Fruit fly (Drosophila melanogaster) whole organism, embryonic: ENCODE data around the gene CG9757.

Source experiments
- Atf6 ChIP-seq: fragments of 200-800 bp; sonication (Bioruptor generic); IDR thresholded peaks from 2 replicates; pipeline ENCODE4 v1.3.6; 2022; ENCODE audit warnings: missing biosample characterization, missing genetic modification characterization
- Bdp1 ChIP-seq: fragments of 200-800 bp; sonication (Bioruptor generic); optimal IDR thresholded peaks from 3 replicates; lab custom pipeline; 2016; ENCODE audit warnings: missing biosample characterization, missing genetic modification characterization
- BtbVII ChIP-seq: fragments of 200-800 bp; sonication (Bioruptor generic); optimal IDR thresholded peaks from 3 replicates; lab custom pipeline; 2017; ENCODE audit warnings: missing biosample characterization, mild to moderate bottlenecking, missing genetic modification characterization
- CG10959 ChIP-seq: fragments of 200-800 bp; sonication (Bioruptor generic); IDR thresholded peaks from 2 replicates; pipeline ENCODE4 v1.3.6; 2022; ENCODE audit warnings: missing biosample characterization, missing genetic modification characterization
- CG11560 ChIP-seq: fragments of 200-800 bp; sonication (Bioruptor generic); IDR thresholded peaks from 3 replicates; pipeline ENCODE4 v1.3.6; 2022; ENCODE audit warnings: missing biosample characterization, missing genetic modification characterization
- CG11695 ChIP-seq: fragments of 200-800 bp; sonication (Bioruptor generic); IDR thresholded peaks from 3 replicates; pipeline ENCODE4 v1.3.6; 2022; ENCODE audit warnings: missing biosample characterization, missing genetic modification characterization
- CG13624 ChIP-seq: fragments of 200-800 bp; sonication (Bioruptor generic); optimal IDR thresholded peaks from 2 replicates; lab custom pipeline; 2016; ENCODE audit warnings: missing biosample characterization, missing genetic modification characterization
- CG17328 ChIP-seq: fragments of 200-800 bp; sonication (Bioruptor generic); IDR thresholded peaks from 2 replicates; pipeline ENCODE4 v1.3.6; 2022; ENCODE audit warnings: missing biosample characterization, missing genetic modification characterization
- CG17385 ChIP-seq: fragments of 200-800 bp; sonication (Bioruptor generic); optimal IDR thresholded peaks from 3 replicates; lab custom pipeline; 2018; ENCODE audit warnings: missing biosample characterization, mild to moderate bottlenecking, missing genetic modification characterization
- CG2120 ChIP-seq: fragments of 200-800 bp; sonication (Bioruptor generic); optimal IDR thresholded peaks from 3 replicates; lab custom pipeline; 2016; ENCODE audit warnings: missing biosample characterization, missing genetic modification characterization
- CG2678 ChIP-seq: fragments of 200-800 bp; sonication (Bioruptor generic); optimal IDR thresholded peaks from 3 replicates; lab custom pipeline; 2019; ENCODE audit warnings: missing biosample characterization, mild to moderate bottlenecking, missing genetic modification characterization, moderate library complexity
- CG31441 ChIP-seq: fragments of 200-800 bp; sonication (Bioruptor generic); IDR thresholded peaks from 2 replicates; pipeline ENCODE4 v1.3.6; 2022; ENCODE audit warnings: missing biosample characterization, missing genetic modification characterization
- CG32767 ChIP-seq: fragments of 200-800 bp; sonication (Bioruptor generic); IDR thresholded peaks from 2 replicates; pipeline ENCODE4 v1.3.6; 2022; ENCODE audit warnings: missing biosample characterization, missing genetic modification characterization
- CG3281 ChIP-seq: fragments of 200-800 bp; sonication (Bioruptor generic); optimal IDR thresholded peaks from 3 replicates; lab custom pipeline; 2017; ENCODE audit warnings: missing biosample characterization, mild to moderate bottlenecking, missing genetic modification characterization
- CG34422 ChIP-seq: fragments of 200-800 bp; sonication (Bioruptor generic); IDR thresholded peaks from 3 replicates; pipeline ENCODE4 v1.3.6; 2022; ENCODE audit warnings: missing biosample characterization, missing genetic modification characterization
- CG9727 ChIP-seq: fragments of 200-800 bp; sonication (Bioruptor generic); optimal IDR thresholded peaks from 3 replicates; lab custom pipeline; 2017; ENCODE audit warnings: missing biosample characterization, mild to moderate bottlenecking, missing genetic modification characterization
- CG9817 ChIP-seq: fragments of 200-800 bp; sonication (Bioruptor generic); optimal IDR thresholded peaks from 2 replicates; lab custom pipeline; 2018; ENCODE audit warnings: missing biosample characterization, mild to moderate bottlenecking, missing genetic modification characterization, moderate library complexity
- Dip3 ChIP-seq: fragments of 200-800 bp; sonication (Bioruptor generic); optimal IDR thresholded peaks from 3 replicates; lab custom pipeline; 2016; ENCODE audit warnings: missing biosample characterization, missing genetic modification characterization
- Hey ChIP-seq: fragments of 200-800 bp; sonication (Bioruptor generic); optimal IDR thresholded peaks from 3 replicates; lab custom pipeline; 2018; ENCODE audit warnings: missing biosample characterization, mild to moderate bottlenecking, missing genetic modification characterization
- Pdp1 ChIP-seq, 2 experiments: fragments of 200-800 bp; sonication (Bioruptor generic); optimal IDR thresholded peaks; 3 replicates each; lab custom pipeline; 2016; ENCODE audit warnings: missing biosample characterization in 2 of 2, missing genetic modification characterization in 2 of 2, mild to moderate bottlenecking in 1 of 2, moderate library complexity in 1 of 2
- Ptx1 ChIP-seq: fragments of 200-800 bp; sonication (Bioruptor generic); IDR thresholded peaks from 2 replicates; pipeline ENCODE4 v1.3.6; 2022; ENCODE audit warnings: missing biosample characterization, missing genetic modification characterization
- az2 ChIP-seq: fragments of 200-800 bp; sonication (Bioruptor generic); optimal IDR thresholded peaks from 3 replicates; lab custom pipeline; 2016; ENCODE audit warnings: missing biosample characterization, missing genetic modification characterization
- dm ChIP-seq: fragments of 200-800 bp; sonication (Bioruptor generic); optimal IDR thresholded peaks from 3 replicates; lab custom pipeline; 2016; ENCODE audit warnings: missing biosample characterization, missing genetic modification characterization
- eyg ChIP-seq: fragments of 200-800 bp; sonication (Bioruptor generic); optimal IDR thresholded peaks from 3 replicates; lab custom pipeline; 2016; ENCODE audit warnings: missing biosample characterization, missing genetic modification characterization
- ind ChIP-seq: fragments of 200-800 bp; sonication (Bioruptor generic); optimal IDR thresholded peaks from 3 replicates; lab custom pipeline; 2016; ENCODE audit warnings: missing biosample characterization, missing genetic modification characterization
- jumu ChIP-seq: fragments of 200-800 bp; sonication (Bioruptor generic); optimal IDR thresholded peaks from 3 replicates; lab custom pipeline; 2016; ENCODE audit warnings: missing biosample characterization, missing genetic modification characterization
- kay ChIP-seq: fragments of 200-800 bp; sonication (Bioruptor generic); optimal IDR thresholded peaks from 2 replicates; lab custom pipeline; 2016; ENCODE audit warnings: missing biosample characterization, missing genetic modification characterization
- lilli ChIP-seq: fragments of 200-800 bp; sonication (Bioruptor generic); optimal IDR thresholded peaks from 3 replicates; lab custom pipeline; 2016; ENCODE audit warnings: missing biosample characterization, missing genetic modification characterization
- org-1 ChIP-seq: fragments of 200-800 bp; sonication (Bioruptor generic); optimal IDR thresholded peaks from 2 replicates; lab custom pipeline; 2017; ENCODE audit warnings: missing biosample characterization, missing genetic modification characterization
- pan ChIP-seq, 4 experiments: fragments of >200 bp in 3 of 4; fragments of 200-800 bp in 1 of 4; sonication (Bioruptor generic) in 1 of 4; optimal IDR thresholded peaks in 3 of 4; IDR thresholded peaks in 1 of 4; 2 replicates each; pipeline versions ENCODE4 v1.3.6 to Lab custom; 2017 to 2022; ENCODE audit warnings: missing biosample characterization in 2 of 4, missing genetic modification characterization in 2 of 4, mixed read lengths in 1 of 4
- ro ChIP-seq: fragments of 200-800 bp; sonication (Bioruptor generic); IDR thresholded peaks from 2 replicates; pipeline ENCODE4 v1.3.6; 2022; ENCODE audit warnings: missing biosample characterization, missing genetic modification characterization
- schlank ChIP-seq: fragments of 200-800 bp; sonication (Bioruptor generic); optimal IDR thresholded peaks from 2 replicates; lab custom pipeline; 2018; ENCODE audit warnings: missing biosample characterization, mild to moderate bottlenecking, missing genetic modification characterization
- slbo ChIP-seq: fragments of 200-800 bp; sonication (Bioruptor generic); IDR thresholded peaks from 2 replicates; pipeline ENCODE4 v1.3.6; 2022; ENCODE audit warnings: missing biosample characterization, missing genetic modification characterization
- slou ChIP-seq: fragments of 200-800 bp; sonication (Bioruptor generic); optimal IDR thresholded peaks from 3 replicates; lab custom pipeline; 2016; ENCODE audit warnings: missing biosample characterization, missing genetic modification characterization
- usp ChIP-seq: fragments of >200 bp; optimal IDR thresholded peaks from 2 replicates; lab custom pipeline; 2017; ENCODE audit warnings: missing biosample characterization, missing genetic modification characterization
- zf30C ChIP-seq: fragments of 200-800 bp; sonication (Bioruptor generic); optimal IDR thresholded peaks from 3 replicates; lab custom pipeline; 2018; ENCODE audit warnings: missing biosample characterization, mild to moderate bottlenecking, missing genetic modification characterization

The CG9757 gene

DNA sequence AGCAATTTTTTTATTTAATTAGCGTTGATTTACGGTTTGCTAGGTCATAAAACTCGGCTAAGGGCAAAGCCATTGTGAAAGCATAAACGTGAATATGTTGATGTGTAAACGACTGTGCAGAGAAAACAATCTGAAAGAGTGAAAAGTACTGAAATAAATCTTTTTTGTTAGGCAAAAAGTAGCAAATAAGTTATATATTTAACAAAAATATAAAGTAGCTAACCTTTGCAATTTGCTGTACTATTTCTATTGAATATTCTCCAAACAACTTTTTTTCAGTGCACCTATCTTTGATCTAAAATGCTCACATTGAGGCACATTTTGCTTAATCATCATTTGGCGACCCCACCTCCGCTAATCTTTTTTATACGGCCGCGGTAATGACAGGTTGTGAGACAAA is 15.8 kb downstream of the CG9757 start (continued):
- TF ChIP-seq CG34422 (GFP tag; lab: Robert Waterston, UW): no peak
- no peak for TF ChIP-seq dm
- peak; percentile 56 for TF ChIP-seq Ptx1
- TF ChIP-seq Bdp1: no peak
- peak; percentile 4 for TF ChIP-seq CG9817 (tag; lab: Kevin White, UChicago)
- 0 out of 3 replicates have a peak, but pooled peaks have one; percentile 13 for TF ChIP-seq CG11560 (tag; lab: Robert Waterston, UW)
- no peak for TF ChIP-seq schlank (tag; lab: Kevin White, UChicago)
- no peak for TF ChIP-seq BtbVII (GFP tag; lab: Kevin White, UChicago)
- peak; percentile 19 for TF ChIP-seq CG2120 (GFP tag; lab: Kevin White, UChicago)
- no peak for TF ChIP-seq usp
- no peak for TF ChIP-seq Dip3 (GFP tag; lab: Kevin White, UChicago)
- TF ChIP-seq pan (optimal IDR thresholded peaks at IDR 0.05; lab: Kevin White, UChicago): no peak
- peak in 1 of 2 experiments; percentile 15 for TF ChIP-seq pan (GFP tag; optimal IDR thresholded peaks at IDR 0.05 in 1 of 2, IDR thresholded peaks at IDR 0.05 in 1 of 2)
- TF ChIP-seq zf30C: no peak
- no peak for TF ChIP-seq org-1
- TF ChIP-seq slou (GFP tag; lab: Kevin White, UChicago): no peak
- no peak for TF ChIP-seq CG17328 (GFP tag; lab: Robert Waterston, UW)
- TF ChIP-seq CG2678 (tag; lab: Kevin White, UChicago): peak; percentile 46
- peak; percentile 44 for TF ChIP-seq slbo (GFP tag; lab: Robert Waterston, UW)
- TF ChIP-seq ind (GFP tag; lab: Kevin White, UChicago): no peak
- TF ChIP-seq eyg (GFP tag; lab: Kevin White, UChicago): no peak
- TF ChIP-seq lilli: no peak

DNA sequence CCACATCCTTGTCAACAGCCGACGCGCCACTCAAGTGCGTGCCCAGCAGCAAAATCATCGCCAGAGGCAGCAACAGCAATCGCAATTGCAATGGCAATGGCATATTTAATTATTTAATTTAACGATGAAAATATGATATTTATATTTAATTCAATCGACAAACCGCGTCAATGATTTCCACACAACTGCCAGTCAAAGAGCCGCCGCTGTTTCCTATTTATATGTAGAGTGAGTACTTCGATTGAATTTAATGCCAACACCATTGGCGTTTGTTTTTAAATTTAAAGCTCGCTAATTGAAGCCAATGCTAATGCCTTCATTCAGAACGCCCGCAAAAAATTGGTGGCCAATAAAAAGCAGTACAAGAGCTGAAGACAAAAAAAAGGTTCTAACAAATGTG is 19.7 kb downstream of the CG9757 start, which contains the start of gene CG14369:
Gene CG14369, minus strand, starts transcription at position 101 of the 400 bp plus-strand sequence.
- TF ChIP-seq CG17385: no peak
- no peak for TF ChIP-seq CG11695
- TF ChIP-seq Atf6: no peak
- no peak for TF ChIP-seq Hey (tag; lab: Kevin White, UChicago)
- no peak for TF ChIP-seq CG9727
- no peak for TF ChIP-seq az2 (GFP tag; lab: Kevin White, UChicago)
- TF ChIP-seq Pdp1 (GFP tag; optimal IDR thresholded peaks at IDR 0.05; lab: Kevin White, UChicago): no peak
- TF ChIP-seq jumu: no peak
- TF ChIP-seq CG31441 (GFP tag; lab: Robert Waterston, UW): no peak

DNA sequence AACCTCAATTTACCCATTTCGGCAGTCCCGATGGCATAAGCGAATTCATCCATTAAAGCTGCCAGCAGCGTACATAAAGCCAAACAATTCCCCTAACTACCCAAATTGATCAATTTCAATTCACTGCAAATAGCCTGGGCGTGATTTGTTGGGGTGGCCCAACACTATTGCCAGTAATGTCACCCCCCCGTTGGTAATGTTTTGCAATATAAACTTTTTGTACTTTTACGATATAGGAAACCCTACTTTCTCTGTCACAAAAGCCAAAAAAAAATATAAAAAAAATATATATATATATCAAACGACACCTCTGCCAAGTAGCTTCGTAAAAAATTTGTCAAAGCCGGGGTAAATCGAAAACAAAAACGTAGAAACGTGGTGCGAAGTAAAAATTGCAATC is 24.5 kb downstream of the CG9757 start, which contains the start of gene CG14370:
Gene CG14370, plus strand, starts transcription at position 301 of the 400 bp plus-strand sequence.
- TF ChIP-seq CG13624 (GFP tag; lab: Kevin White, UChicago): no peak
- TF ChIP-seq ro: no peak
- TF ChIP-seq CG32767 (GFP tag; lab: Robert Waterston, UW): no peak
- TF ChIP-seq CG3281 (GFP tag; lab: Kevin White, UChicago): no peak
- no peak for TF ChIP-seq CG10959 (GFP tag; lab: Robert Waterston, UW)
- TF ChIP-seq kay: no peak
- TF ChIP-seq, all 482 proteins: peak for 0
